Fruit fly (Drosophila melanogaster): ENCODE results near the gene tub.

tub gene

DNA sequence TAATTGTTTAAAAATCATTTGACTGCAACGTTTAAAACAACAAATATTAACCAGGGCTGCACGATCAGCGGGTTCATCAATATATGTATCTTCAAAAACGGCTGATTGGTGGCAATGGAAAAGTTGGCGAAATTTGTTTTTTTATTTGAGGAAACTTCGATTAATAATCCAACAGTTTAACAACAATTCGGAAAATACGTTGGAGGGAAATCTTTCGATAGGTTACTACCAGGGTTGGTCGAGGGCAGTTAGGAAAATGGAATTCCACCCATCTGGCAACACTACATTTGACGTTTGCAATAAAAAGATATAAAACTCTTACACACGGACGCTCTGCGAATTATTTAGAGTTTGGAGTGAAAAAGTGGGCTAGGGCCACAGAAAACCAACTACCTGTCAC, 49.6 kb downstream of the tub start, which contains the start of the genes Lipt2 and CG14650 (continued):
- TF ChIP-seq CG3032 (tag; optimal IDR thresholded peaks at IDR 0.05) = peak; percentile 60
- no peak for TF ChIP-seq CG6276 (GFP tag; optimal IDR thresholded peaks at IDR 0.05)
- TF ChIP-seq net (GFP tag; optimal IDR thresholded peaks at IDR 0.05) = peak; percentile 56
- TF ChIP-seq esn (GFP tag; optimal IDR thresholded peaks at IDR 0.05) = peak; percentile 79
- peak; percentile 51 for TF ChIP-seq CG11902 (GFP tag; optimal IDR thresholded peaks at IDR 0.05)
- TF ChIP-seq Sox14 (GFP tag; optimal IDR thresholded peaks at IDR 0.05) = peak; percentile 83

DNA sequence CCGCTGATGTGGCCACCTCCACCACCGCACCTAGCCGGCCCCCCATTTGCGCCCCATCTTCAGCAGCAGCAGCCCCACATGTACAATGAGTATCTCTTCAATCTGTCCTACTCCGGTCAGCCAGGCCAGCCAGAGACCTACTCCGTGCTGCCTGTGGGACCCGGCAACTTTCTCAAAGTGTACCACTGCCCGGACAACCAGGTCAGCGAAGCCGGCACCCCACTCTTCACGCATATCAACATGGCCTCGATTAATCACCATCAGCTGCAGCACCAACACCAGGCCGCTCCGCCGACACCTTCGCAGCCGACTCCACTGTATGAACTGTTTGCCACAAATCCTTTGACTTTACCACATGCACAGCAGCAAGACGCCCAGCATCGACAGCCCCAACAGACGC, 50.3 kb downstream of the tub start:
- TF ChIP-seq fd85E (GFP tag; optimal IDR thresholded peaks at IDR 0.05) (no peak), Smox (GFP tag; optimal IDR thresholded peaks at IDR 0.05) (no peak), CG6792 (GFP tag; optimal IDR thresholded peaks at IDR 0.05) (no peak), spab (GFP tag; optimal IDR thresholded peaks at IDR 0.05) (no peak), CG6808 (GFP tag; optimal IDR thresholded peaks at IDR 0.05) (no peak), Lpt (GFP tag; optimal IDR thresholded peaks at IDR 0.05) (no peak), acj6 (GFP tag; optimal IDR thresholded peaks at IDR 0.05) (no peak)
